Fruit fly (Drosophila melanogaster) whole organism, embryonic: ENCODE data around the gene Ptpmeg2.
A peak's percentile ranks its signal among the peaks of the same experiment; 100 is the strongest.

Experiments used
- B-H1 ChIP-seq: fragments of 200-800 bp; sonication (Bioruptor generic); IDR thresholded peaks from 3 replicates; pipeline ENCODE4 v1.3.6; 2022; ENCODE audit warnings: missing biosample characterization, missing genetic modification characterization
- B-H2 ChIP-seq: fragments of 200-800 bp; sonication (Bioruptor generic); optimal IDR thresholded peaks from 2 replicates; lab custom pipeline; 2018; ENCODE audit warnings: missing biosample characterization, mild to moderate bottlenecking, missing genetic modification characterization
- CG11398 ChIP-seq: fragments of 200-800 bp; sonication (Bioruptor generic); optimal IDR thresholded peaks from 2 replicates; lab custom pipeline; 2016; ENCODE audit warnings: missing biosample characterization, missing genetic modification characterization
- CG13287 ChIP-seq: fragments of 200-800 bp; sonication (Bioruptor generic); IDR thresholded peaks from 2 replicates; pipeline ENCODE4 v1.3.6; 2022; ENCODE audit warnings: missing biosample characterization, missing genetic modification characterization; ENCODE audit not compliant: partially characterized antibody
- CG13296 ChIP-seq: fragments of 200-800 bp; sonication (Bioruptor generic); optimal IDR thresholded peaks from 3 replicates; lab custom pipeline; 2018; ENCODE audit warnings: missing biosample characterization, mild to moderate bottlenecking, missing genetic modification characterization
- CG13424 ChIP-seq: fragments of 200-800 bp; sonication (Bioruptor generic); optimal IDR thresholded peaks from 2 replicates; lab custom pipeline; 2019; ENCODE audit warnings: missing biosample characterization, mild to moderate bottlenecking, missing genetic modification characterization, moderate library complexity
- CG13894 ChIP-seq: fragments of 200-800 bp; sonication (Bioruptor generic); optimal IDR thresholded peaks from 3 replicates; lab custom pipeline; 2018; ENCODE audit warnings: missing biosample characterization, mild to moderate bottlenecking, missing genetic modification characterization, moderate library complexity
- CG14710 ChIP-seq: fragments of 200-800 bp; sonication (Bioruptor generic); optimal IDR thresholded peaks from 3 replicates; lab custom pipeline; 2019; ENCODE audit warnings: missing biosample characterization, mild to moderate bottlenecking, missing genetic modification characterization, moderate library complexity
- CG1529 ChIP-seq: fragments of 200-800 bp; sonication (Bioruptor generic); optimal IDR thresholded peaks from 3 replicates; lab custom pipeline; 2018; ENCODE audit warnings: missing biosample characterization, missing genetic modification characterization
- CG17186 ChIP-seq: fragments of 200-800 bp; sonication (Bioruptor generic); optimal IDR thresholded peaks from 3 replicates; lab custom pipeline; 2017; ENCODE audit warnings: missing biosample characterization, missing genetic modification reagents, missing genetic modification characterization
- CG1832 ChIP-seq: fragments of 200-800 bp; sonication (Bioruptor generic); optimal IDR thresholded peaks from 2 replicates; lab custom pipeline; 2017; ENCODE audit warnings: missing biosample characterization, mild to moderate bottlenecking, missing genetic modification characterization, inconsistent platforms
- CG31224 ChIP-seq: fragments of 200-800 bp; sonication (Bioruptor generic); IDR thresholded peaks from 2 replicates; pipeline ENCODE4 v1.3.6; 2022; ENCODE audit warnings: missing biosample characterization, missing genetic modification characterization
- CG31388 ChIP-seq: fragments of 200-800 bp; sonication (Bioruptor generic); optimal IDR thresholded peaks from 2 replicates; lab custom pipeline; 2016; ENCODE audit warnings: missing biosample characterization, missing genetic modification characterization
- CG34224 ChIP-seq: fragments of 200-800 bp; sonication (Bioruptor generic); IDR thresholded peaks from 3 replicates; pipeline ENCODE4 v1.3.6; 2022; ENCODE audit warnings: missing biosample characterization, missing genetic modification characterization; ENCODE audit not compliant: partially characterized antibody
- CG3726 ChIP-seq: fragments of 200-800 bp; sonication (Bioruptor generic); IDR thresholded peaks from 3 replicates; pipeline ENCODE4, ENCODE4 v1.3.6; 2022; ENCODE audit warnings: missing biosample characterization, missing genetic modification characterization
- CG4282 ChIP-seq: fragments of 200-800 bp; sonication (Bioruptor generic); optimal IDR thresholded peaks from 2 replicates; lab custom pipeline; 2016; ENCODE audit warnings: missing biosample characterization, missing genetic modification characterization
- CG6689 ChIP-seq: fragments of 200-800 bp; sonication (Bioruptor generic); IDR thresholded peaks from 2 replicates; pipeline ENCODE4 v1.3.6; 2022; ENCODE audit warnings: missing biosample characterization, missing genetic modification characterization
- CG7987 ChIP-seq: fragments of 200-800 bp; sonication (Bioruptor generic); optimal IDR thresholded peaks from 2 replicates; lab custom pipeline; 2018; ENCODE audit warnings: missing biosample characterization, mild to moderate bottlenecking, missing genetic modification characterization, moderate library complexity
- CG9797 ChIP-seq: fragments of 200-800 bp; sonication (Bioruptor generic); optimal IDR thresholded peaks from 3 replicates; lab custom pipeline; 2018; ENCODE audit warnings: missing biosample characterization, mild to moderate bottlenecking, missing genetic modification characterization
- CTCF ChIP-seq: fragments of 200-800 bp; sonication (Bioruptor generic); optimal IDR thresholded peaks from 2 replicates; lab custom pipeline; 2017; ENCODE audit warnings: missing biosample characterization, mild to moderate bottlenecking, missing genetic modification characterization, moderate library complexity
- Dad ChIP-seq: fragments of 200-800 bp; sonication (Bioruptor generic); optimal IDR thresholded peaks from 3 replicates; lab custom pipeline; 2016; ENCODE audit warnings: missing biosample characterization, missing genetic modification characterization
- Dll ChIP-seq: fragments of 200-800 bp; sonication (Bioruptor generic); IDR thresholded peaks from 4 replicates; pipeline ENCODE4 v1.3.6; 2022; ENCODE audit warnings: missing biosample characterization, missing genetic modification characterization; ENCODE audit not compliant: partially characterized antibody
- Ets65A ChIP-seq: fragments of 200-800 bp; sonication (Bioruptor generic); peaks from one replicate; lab custom pipeline; 2016; ENCODE audit warnings: missing biosample characterization, missing genetic modification characterization
- Hand ChIP-seq: fragments of 200-800 bp; sonication (Bioruptor generic); optimal IDR thresholded peaks from 2 replicates; lab custom pipeline; 2017; ENCODE audit warnings: mild to moderate bottlenecking, missing biosample characterization, missing genetic modification reagents, missing genetic modification characterization
- Kr ChIP-seq: fragments of 200-800 bp; sonication (Bioruptor generic); optimal IDR thresholded peaks from 2 replicates; lab custom pipeline; 2017; ENCODE audit warnings: missing biosample characterization, mild to moderate bottlenecking, missing genetic modification characterization
- Max ChIP-seq: fragments of 200-800 bp; sonication (Bioruptor generic); optimal IDR thresholded peaks from 2 replicates; lab custom pipeline; 2016; ENCODE audit warnings: missing biosample characterization, mild to moderate bottlenecking, missing genetic modification characterization
- Nf-YB ChIP-seq: fragments of 200-800 bp; sonication (Bioruptor generic); optimal IDR thresholded peaks from 3 replicates; lab custom pipeline; 2019; ENCODE audit warnings: missing biosample characterization, mild to moderate bottlenecking, missing genetic modification characterization, moderate library complexity
- Sry-δ ChIP-seq: fragments of 200-800 bp; sonication (Bioruptor generic); optimal IDR thresholded peaks from 2 replicates; lab custom pipeline; 2016; ENCODE audit warnings: missing biosample characterization, missing genetic modification characterization
- Taf1 ChIP-seq: fragments of 200-800 bp; sonication (Bioruptor generic); IDR thresholded peaks from 2 replicates; pipeline ENCODE4 v1.3.6; 2022; ENCODE audit warnings: missing biosample characterization, missing genetic modification characterization
- aop ChIP-seq: fragments of 200-800 bp; sonication (Bioruptor generic); IDR thresholded peaks from 2 replicates; pipeline ENCODE4 v1.3.6; 2022; ENCODE audit warnings: missing biosample characterization, missing genetic modification characterization
- ara ChIP-seq: fragments of 200-800 bp; sonication (Bioruptor generic); IDR thresholded peaks from 2 replicates; pipeline ENCODE4 v1.3.6; 2022; ENCODE audit warnings: missing biosample characterization, missing genetic modification characterization
- az2 ChIP-seq: fragments of 200-800 bp; sonication (Bioruptor generic); optimal IDR thresholded peaks from 3 replicates; lab custom pipeline; 2016; ENCODE audit warnings: missing biosample characterization, missing genetic modification characterization
- caup ChIP-seq: fragments of 200-800 bp; sonication (Bioruptor generic); optimal IDR thresholded peaks from 3 replicates; lab custom pipeline; 2017; ENCODE audit warnings: missing biosample characterization, mild to moderate bottlenecking, missing genetic modification characterization, moderate library complexity; ENCODE audit not compliant: severe bottlenecking
- chm ChIP-seq: fragments of 200-800 bp; sonication (Bioruptor generic); IDR thresholded peaks from 2 replicates; pipeline ENCODE4 v1.3.6; 2022; ENCODE audit warnings: missing biosample characterization, missing genetic modification characterization
- croc ChIP-seq: fragments of 200-800 bp; sonication (Bioruptor generic); conservative IDR thresholded peaks from 3 replicates; pipeline ENCODE4 v1.3.6; 2022; ENCODE audit warnings: missing biosample characterization, missing genetic modification characterization
- crol ChIP-seq: fragments of 200-800 bp; sonication (Bioruptor generic); IDR thresholded peaks from 2 replicates; pipeline ENCODE4 v1.3.6; 2022; ENCODE audit warnings: missing biosample characterization, missing genetic modification characterization
- ems ChIP-seq: fragments of 200-800 bp; sonication (Bioruptor generic); optimal IDR thresholded peaks from 3 replicates; lab custom pipeline; 2016; ENCODE audit warnings: missing biosample characterization, missing genetic modification characterization
- esg ChIP-seq: fragments of 200-800 bp; sonication (Bioruptor generic); conservative IDR thresholded peaks from 2 replicates; pipeline ENCODE4 v1.3.6; 2022; ENCODE audit warnings: missing biosample characterization, missing genetic modification characterization
- eve ChIP-seq, 2 experiments: fragments of >200 bp; optimal IDR thresholded peaks; 2 replicates each; lab custom pipeline; 2017; ENCODE audit warnings: missing biosample characterization in 2 of 2, missing genetic modification characterization in 2 of 2
- ewg ChIP-seq: fragments of 200-800 bp; sonication (Bioruptor generic); optimal IDR thresholded peaks from 3 replicates; lab custom pipeline; 2017; ENCODE audit warnings: mild to moderate bottlenecking, missing biosample characterization, missing genetic modification reagents, missing genetic modification characterization
- fu2 ChIP-seq: fragments of 200-800 bp; sonication (Bioruptor generic); optimal IDR thresholded peaks from 2 replicates; lab custom pipeline; 2016; ENCODE audit warnings: missing biosample characterization, missing genetic modification characterization
- gem ChIP-seq: fragments of 200-800 bp; sonication (Bioruptor generic); optimal IDR thresholded peaks from 2 replicates; lab custom pipeline; 2019; ENCODE audit warnings: missing biosample characterization, mild to moderate bottlenecking, missing genetic modification characterization, moderate library complexity
- gsb-n ChIP-seq: fragments of 200-800 bp; sonication (Bioruptor generic); optimal IDR thresholded peaks from 3 replicates; lab custom pipeline; 2018; ENCODE audit warnings: missing biosample characterization, mild to moderate bottlenecking, missing genetic modification characterization
- her ChIP-seq: fragments of 200-800 bp; sonication (Bioruptor generic); optimal IDR thresholded peaks from 2 replicates; lab custom pipeline; 2016; ENCODE audit warnings: missing biosample characterization, missing genetic modification characterization
- hkb ChIP-seq, 2 experiments: fragments of 200-800 bp in 1 of 2; fragments of >200 bp in 1 of 2; sonication (Bioruptor generic) in 1 of 2; IDR thresholded peaks in 1 of 2; optimal IDR thresholded peaks in 1 of 2; 2 replicates each; pipeline versions ENCODE4 v1.3.6 to Lab custom; 2017 to 2022; ENCODE audit warnings: missing biosample characterization in 1 of 2, missing genetic modification characterization in 1 of 2
- ind ChIP-seq: fragments of 200-800 bp; sonication (Bioruptor generic); optimal IDR thresholded peaks from 3 replicates; lab custom pipeline; 2016; ENCODE audit warnings: missing biosample characterization, missing genetic modification characterization
- knrl ChIP-seq: fragments of 200-800 bp; sonication (Bioruptor generic); IDR thresholded peaks from 3 replicates; pipeline ENCODE4 v1.3.6; 2022; ENCODE audit warnings: missing biosample characterization, missing genetic modification characterization; ENCODE audit not compliant: partially characterized antibody
- maf-S ChIP-seq: fragments of 200-800 bp; sonication (Bioruptor generic); optimal IDR thresholded peaks from 2 replicates; lab custom pipeline; 2016; ENCODE audit warnings: missing biosample characterization, missing genetic modification characterization
- onecut ChIP-seq: fragments of 200-800 bp; sonication (Bioruptor generic); IDR thresholded peaks from 2 replicates; pipeline ENCODE4 v1.3.6; 2022; ENCODE audit warnings: missing biosample characterization, missing genetic modification characterization
- pzg ChIP-seq: fragments of 200-800 bp; sonication (Bioruptor generic); optimal IDR thresholded peaks from 3 replicates; lab custom pipeline; 2018; ENCODE audit warnings: missing biosample characterization, mild to moderate bottlenecking, missing genetic modification characterization, moderate library complexity

Ptpmeg2 gene

DNA sequence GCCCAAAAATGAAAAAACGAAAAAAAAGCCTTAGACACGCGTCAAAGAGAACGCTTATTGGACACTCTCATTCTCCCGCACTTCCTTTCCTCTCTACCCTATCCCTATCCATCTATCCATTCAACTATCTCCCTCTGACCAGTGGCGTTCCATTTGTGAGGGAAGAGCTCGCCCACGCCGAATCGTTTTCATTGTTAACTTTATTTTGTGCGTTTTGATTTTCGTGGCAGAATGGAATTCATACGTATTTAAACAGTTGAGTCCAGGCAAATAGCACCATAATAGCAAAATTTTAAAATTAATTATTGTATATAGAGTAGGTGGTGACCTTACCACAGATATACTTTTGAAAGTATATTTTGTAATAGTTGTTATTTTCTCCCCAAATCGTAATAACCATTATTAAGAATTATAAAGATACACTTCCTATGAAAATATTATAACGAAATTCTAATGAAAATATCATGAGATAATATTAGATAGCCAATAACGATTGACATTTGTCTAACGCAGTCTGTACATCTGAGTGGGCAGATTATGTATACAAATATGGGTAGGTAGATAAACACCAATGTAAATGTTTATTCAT lies 17.7 kb downstream of the Ptpmeg2 start (continued):
- TF ChIP-seq hkb (optimal IDR thresholded peaks at IDR 0.05; lab: Kevin White, UChicago) (no peak), hkb (GFP tag; IDR thresholded peaks at IDR 0.05; lab: Robert Waterston, UW) (peak; percentile 73), Nf-YB (GFP tag; lab: Kevin White, UChicago) (peak; percentile 58), CG14710 (tag; lab: Kevin White, UChicago) (no peak), CG9797 (GFP tag; lab: Kevin White, UChicago) (no peak), fu2 (peak; percentile 2), CG13296 (GFP tag; lab: Kevin White, UChicago) (peak; percentile 86), onecut (GFP tag; lab: Robert Waterston, UW) (peak; percentile 37), Dad (GFP tag; lab: Kevin White, UChicago) (no peak), croc (GFP tag; lab: Robert Waterston, UW) (no peak), maf-S (GFP tag; lab: Kevin White, UChicago) (no peak), ewg (GFP tag; lab: Kevin White, UChicago) (no peak), CG17186 (GFP tag; lab: Kevin White, UChicago) (no peak), pzg (no peak), CG7987 (GFP tag; lab: Kevin White, UChicago) (no peak), Sry-δ (GFP tag; lab: Kevin White, UChicago) (no peak), B-H2 (GFP tag; lab: Kevin White, UChicago) (no peak), CG13424 (tag; lab: Kevin White, UChicago) (peak; percentile 79), Hand (GFP tag; lab: Kevin White, UChicago) (peak; percentile 75), CG13287 (GFP tag; lab: Robert Waterston, UW) (peak; percentile 2; the same call in 1 of the 2 replicates), ara (GFP tag; lab: Robert Waterston, UW) (no peak), CG13894 (tag; lab: Kevin White, UChicago) (peak; percentile 69), eve (GFP tag; optimal IDR thresholded peaks at IDR 0.05; lab: Kevin White, UChicago) (peak in 1 of 2 experiments; percentile 47), az2 (GFP tag; lab: Kevin White, UChicago) (peak; percentile 38), aop (GFP tag; lab: Robert Waterston, UW) (no peak), ind (peak; percentile 61), her (GFP tag; lab: Kevin White, UChicago) (no peak), CG1832 (GFP tag; lab: Kevin White, UChicago) (peak; percentile 70), CTCF (GFP tag; lab: Kevin White, UChicago) (no peak), CG31224 (GFP tag; lab: Robert Waterston, UW) (peak; percentile 59), knrl (GFP tag; lab: Robert Waterston, UW) (no peak), caup (GFP tag; lab: Kevin White, UChicago) (peak; percentile 71), Max (peak; percentile 26), gem (tag; lab: Kevin White, UChicago) (peak; percentile 88), CG34224 (GFP tag; lab: Robert Waterston, UW) (no peak), gsb-n (tag; lab: Kevin White, UChicago) (no peak), chm (GFP tag; lab: Robert Waterston, UW) (peak; percentile 37; the same call in 1 of the 2 replicates), Dll (no peak), B-H1 (peak; percentile 28; the same call in 2 of the 3 replicates), CG3726 (GFP tag; lab: Robert Waterston, UW) (no peak), ems (GFP tag; lab: Kevin White, UChicago) (no peak), crol (peak; percentile 94), esg (GFP tag; lab: Robert Waterston, UW) (peak; percentile 53; the same call in 1 of the 2 replicates), CG11398 (GFP tag; lab: Kevin White, UChicago) (no peak), CG1529 (GFP tag; lab: Kevin White, UChicago) (no peak), CG31388 (GFP tag; lab: Kevin White, UChicago) (no peak), CG6689 (GFP tag; lab: Robert Waterston, UW) (peak; percentile 55; the same call in 1 of the 2 replicates), Ets65A (GFP tag; lab: Kevin White, UChicago) (peak; percentile 66), Taf1 (GFP tag; lab: Robert Waterston, UW) (peak; percentile 62; the same call in 1 of the 2 replicates), Kr (GFP tag; lab: Kevin White, UChicago) (no peak), CG4282 (GFP tag; lab: Kevin White, UChicago) (no peak)
